Worm (Caenorhabditis elegans): ENCODE measurements around the gene nhl-2.

The nhl-2 gene

DNA sequence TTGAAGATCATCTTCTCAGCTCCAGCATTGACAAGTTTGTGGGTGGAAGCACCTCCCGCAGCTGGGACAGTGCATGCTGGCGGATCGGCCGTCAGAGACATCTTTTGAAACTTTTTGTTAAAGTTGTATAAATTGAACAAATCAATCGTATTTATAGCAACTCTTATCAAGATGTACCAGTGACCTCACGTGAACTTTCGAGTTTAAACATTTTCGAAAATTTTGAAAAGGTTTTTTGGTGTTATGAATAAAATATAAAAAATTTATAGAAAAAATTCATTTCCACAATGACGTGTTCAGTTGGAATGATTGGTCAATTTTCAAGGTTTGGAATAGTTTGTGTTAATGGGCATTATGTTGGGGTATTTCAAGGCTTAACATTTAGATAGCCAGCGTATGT lies 30.2 kb downstream of the nhl-2 start, which contains the start of the genes msd-4 and C35D10.3:
Gene msd-4 (minus strand): TSS at position 101 of the 400 bp plus-strand sequence.
Gene C35D10.3 (plus strand): TSS at position 279 of the 400 bp plus-strand sequence.
- TF ChIP-seq mdl-1 (tag; optimal IDR thresholded peaks at IDR 0.05): no peak
- no peak for TF ChIP-seq R02D3.7 (tag; optimal IDR thresholded peaks at IDR 0.05)
- no peak for TF ChIP-seq sea-2 (GFP tag; optimal IDR thresholded peaks at IDR 0.05)
- TF ChIP-seq ama-1 (optimal IDR thresholded peaks at IDR 0.05): no peak
- no peak for TF ChIP-seq nhr-76 (tag; optimal IDR thresholded peaks at IDR 0.05)
- TF ChIP-seq elt-3 (tag; optimal IDR thresholded peaks at IDR 0.05): no peak
- TF ChIP-seq ztf-4 (tag; optimal IDR thresholded peaks at IDR 0.05): no peak
- TF ChIP-seq aly-2 (tag; optimal IDR thresholded peaks at IDR 0.05): no peak
- no peak for TF ChIP-seq ceh-28 (tag; optimal IDR thresholded peaks at IDR 0.05)
- TF ChIP-seq tbx-2 (tag; optimal IDR thresholded peaks at IDR 0.05): no peak
- TF ChIP-seq ztf-11 (tag; optimal IDR thresholded peaks at IDR 0.05): no peak
- no peak for TF ChIP-seq ZK546.5 (tag; optimal IDR thresholded peaks at IDR 0.05)
- no peak for TF ChIP-seq egl-27 (tag; optimal IDR thresholded peaks at IDR 0.05)
- no peak for TF ChIP-seq fos-1 (tag; optimal IDR thresholded peaks at IDR 0.05)
- TF ChIP-seq fkh-2 (tag; optimal IDR thresholded peaks at IDR 0.05): no peak
- TF ChIP-seq nhr-11 (tag; optimal IDR thresholded peaks at IDR 0.05): no peak
- no peak for TF ChIP-seq egl-5 (tag; optimal IDR thresholded peaks at IDR 0.05)
- no peak for TF ChIP-seq nhr-25 (tag; optimal IDR thresholded peaks at IDR 0.05)
- TF ChIP-seq elt-1 (tag; optimal IDR thresholded peaks at IDR 0.05): no peak
- no peak for TF ChIP-seq ceh-82 (tag; optimal IDR thresholded peaks at IDR 0.05)

DNA sequence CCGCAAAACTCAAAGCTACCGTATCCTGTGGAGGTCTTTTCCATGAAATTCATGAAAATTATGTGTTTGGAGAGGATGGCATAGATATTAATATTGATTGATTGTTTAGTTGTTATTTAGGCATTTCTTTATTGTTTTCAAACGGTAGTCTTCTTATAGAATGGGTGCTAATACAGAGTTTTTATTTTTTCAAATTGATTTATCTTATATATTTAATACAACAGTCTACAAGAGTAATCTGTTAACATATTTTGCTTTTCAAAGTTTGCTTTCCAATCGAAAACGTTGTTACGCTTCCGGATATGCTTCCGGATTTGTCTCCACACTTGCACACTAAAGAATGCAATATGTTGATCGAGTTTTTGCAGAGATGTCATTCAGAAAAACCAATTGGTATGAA lies 32.1 kb downstream of the nhl-2 start, which contains the start of gene C35D10.17:
Gene C35D10.17 (plus strand): TSS at position 301 of the 400 bp plus-strand sequence.
- no peak for TF ChIP-seq ceh-82 (tag; optimal IDR thresholded peaks at IDR 0.05)
- TF ChIP-seq ztf-4 (tag; optimal IDR thresholded peaks at IDR 0.05): no peak
- no peak for TF ChIP-seq fos-1 (tag; optimal IDR thresholded peaks at IDR 0.05)
- no peak for TF ChIP-seq egl-5 (tag; optimal IDR thresholded peaks at IDR 0.05)
- no peak for TF ChIP-seq elt-2 (tag; optimal IDR thresholded peaks at IDR 0.05)
- no peak for TF ChIP-seq elt-3 (tag; optimal IDR thresholded peaks at IDR 0.05)
- no peak for TF ChIP-seq nhr-43 (tag; optimal IDR thresholded peaks at IDR 0.05; ENCODE audit: poor library complexity, severe bottlenecking)
- TF ChIP-seq ZK546.5 (tag; optimal IDR thresholded peaks at IDR 0.05): no peak

DNA sequence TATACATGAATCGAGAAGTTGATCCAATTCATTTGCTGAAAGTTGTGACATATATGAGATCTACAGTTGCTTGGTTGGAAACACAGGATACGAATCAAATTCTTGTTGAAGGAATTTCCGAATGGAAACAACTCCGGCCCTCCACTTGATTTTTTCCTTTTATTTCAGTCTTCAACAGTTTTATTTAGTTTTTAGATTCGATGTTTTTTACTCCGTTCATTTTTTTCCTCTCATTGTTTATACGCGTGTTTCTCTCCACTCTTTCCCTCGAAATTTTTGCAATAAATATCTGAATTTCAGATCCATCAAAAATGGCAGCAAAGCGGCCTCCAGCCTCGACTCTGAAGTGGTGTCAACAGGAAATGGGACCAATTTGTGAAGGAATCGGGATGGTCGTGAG lies 35.8 kb downstream of the nhl-2 start, which contains the start of gene coq-8:
Gene coq-8 (plus strand): TSS at position 301 of the 400 bp plus-strand sequence.
- TF ChIP-seq tbx-2 (tag; optimal IDR thresholded peaks at IDR 0.05) (no peak), ceh-9 (tag; optimal IDR thresholded peaks at IDR 0.05) (no peak), fkh-2 (tag; optimal IDR thresholded peaks at IDR 0.05) (no peak), jun-1 (tag; optimal IDR thresholded peaks at IDR 0.05) (no peak), unc-62 (GFP tag; optimal IDR thresholded peaks at IDR 0.05) (no peak), nhr-67 (tag; optimal IDR thresholded peaks at IDR 0.05) (no peak), nhr-12 (tag; optimal IDR thresholded peaks at IDR 0.05) (no peak), elt-2 (tag; optimal IDR thresholded peaks at IDR 0.05) (no peak), nhr-237 (tag; optimal IDR thresholded peaks at IDR 0.05) (no peak), fkh-10 (GFP tag; optimal IDR thresholded peaks at IDR 0.05) (no peak), elt-1 (tag; optimal IDR thresholded peaks at IDR 0.05) (no peak), nhr-43 (tag; optimal IDR thresholded peaks at IDR 0.05; ENCODE audit: poor library complexity, severe bottlenecking) (no peak), nhr-77 (tag; optimal IDR thresholded peaks at IDR 0.05) (no peak), ztf-11 (tag; optimal IDR thresholded peaks at IDR 0.05) (no peak), nhr-11 (tag; optimal IDR thresholded peaks at IDR 0.05) (no peak), nhr-23 (tag; optimal IDR thresholded peaks at IDR 0.05) (no peak), egl-27 (tag; optimal IDR thresholded peaks at IDR 0.05) (no peak), pqm-1 (tag; optimal IDR thresholded peaks at IDR 0.05) (no peak), zag-1 (tag; optimal IDR thresholded peaks at IDR 0.05) (no peak), egl-5 (tag; optimal IDR thresholded peaks at IDR 0.05) (no peak)

DNA sequence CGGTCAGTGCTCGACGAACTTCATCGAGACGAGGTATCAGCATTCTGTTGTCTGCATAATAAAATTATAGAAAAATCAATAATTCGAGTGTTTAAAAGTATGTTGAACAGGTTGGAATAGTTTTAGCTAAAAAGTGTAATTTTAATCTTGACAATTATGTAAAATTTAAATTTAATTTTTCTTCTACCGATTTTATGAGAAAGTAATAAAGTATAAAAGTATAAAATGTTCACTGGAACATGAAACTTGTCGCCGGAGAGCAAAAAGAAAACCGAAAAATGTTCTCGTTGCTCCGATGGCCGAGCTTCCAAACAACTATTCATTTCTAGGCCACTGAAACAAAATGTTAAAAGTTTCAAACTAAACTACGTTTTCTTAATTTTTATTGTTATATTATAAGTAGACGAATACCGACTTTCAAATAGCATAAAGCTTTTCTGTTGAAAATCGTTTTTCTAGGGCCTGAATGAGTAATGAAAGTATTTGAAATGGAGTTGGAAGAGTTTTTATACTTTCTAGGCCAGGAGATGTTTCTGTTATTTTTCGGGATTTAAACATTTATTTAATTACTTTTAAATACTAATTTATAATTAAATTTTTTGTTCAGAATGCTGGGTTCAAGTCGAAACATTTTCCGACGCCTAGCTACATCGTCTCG lies 37.0 kb downstream of the nhl-2 start, which contains the start of the genes C35D10.10 and C35D10.5:
Gene C35D10.10 (minus strand): TSS at position 51 of the 658 bp plus-strand sequence.
Gene C35D10.5 (plus strand): TSS at position 608 of the 658 bp plus-strand sequence.
- TF ChIP-seq nhr-12 (tag; optimal IDR thresholded peaks at IDR 0.05): no peak
- TF ChIP-seq lin-15B (tag; optimal IDR thresholded peaks at IDR 0.05): peak; percentile 1
- no peak for TF ChIP-seq zag-1 (tag; optimal IDR thresholded peaks at IDR 0.05)
